Fruit fly (Drosophila melanogaster): ENCODE measurements around the gene REPTOR-BP.

The REPTOR-BP gene

dm6 chr2L:10246785-10247190, 17.1 kb upstream of the REPTOR-BP start, which contains the start of gene chico (continued):
- TF ChIP-seq CHES-1-like (GFP tag; optimal IDR thresholded peaks at IDR 0.05), result peak; percentile 18
- no peak for TF ChIP-seq CG8281 (tag; optimal IDR thresholded peaks at IDR 0.05)
- TF ChIP-seq CG8290 (GFP tag; optimal IDR thresholded peaks at IDR 0.05), result no peak
- TF ChIP-seq CG8290 (tag; optimal IDR thresholded peaks at IDR 0.05), result no peak
- no peak for TF ChIP-seq Rx (GFP tag; IDR thresholded peaks at IDR 0.05)
- TF ChIP-seq al (GFP tag; IDR thresholded peaks at IDR 0.05), result no peak
- TF ChIP-seq Dad (GFP tag; optimal IDR thresholded peaks at IDR 0.05), result no peak
- no peak for TF ChIP-seq zf30C (GFP tag; optimal IDR thresholded peaks at IDR 0.05)
- no peak for TF ChIP-seq lov (optimal IDR thresholded peaks at IDR 0.05)
- no peak for TF ChIP-seq lov (GFP tag; IDR thresholded peaks at IDR 0.05)
- no peak for TF ChIP-seq cas (GFP tag; IDR thresholded peaks at IDR 0.05)
- no peak for TF ChIP-seq CG12769 (tag; optimal IDR thresholded peaks at IDR 0.05)
- TF ChIP-seq fu2 (GFP tag; optimal IDR thresholded peaks at IDR 0.05), result no peak
- TF ChIP-seq dmrt11E (tag; optimal IDR thresholded peaks at IDR 0.05), result no peak
- TF ChIP-seq Med (GFP tag), result peak; percentile 83
- TF ChIP-seq CG9797 (GFP tag; optimal IDR thresholded peaks at IDR 0.05), result peak; percentile 53
- no peak for TF ChIP-seq tap (tag; optimal IDR thresholded peaks at IDR 0.05)
- no peak for TF ChIP-seq ERR (GFP tag; optimal IDR thresholded peaks at IDR 0.05)
- TF ChIP-seq CG1832 (GFP tag; optimal IDR thresholded peaks at IDR 0.05), result no peak
- 0 out of 2 replicates have a peak, but pooled peaks have one; percentile 12 for TF ChIP-seq Atf6 (GFP tag; IDR thresholded peaks at IDR 0.05)
- no peak for TF ChIP-seq Xrp1 (GFP tag; IDR thresholded peaks at IDR 0.05)
- TF ChIP-seq fd96Cb (tag; optimal IDR thresholded peaks at IDR 0.05), result no peak
- TF ChIP-seq Atf-2 (GFP tag; optimal IDR thresholded peaks at IDR 0.05), result no peak
- TF ChIP-seq CG32532 (GFP tag; IDR thresholded peaks at IDR 0.05), result no peak
- TF ChIP-seq CG10462 (GFP tag; optimal IDR thresholded peaks at IDR 0.05), result no peak
- TF ChIP-seq Max (GFP tag; optimal IDR thresholded peaks at IDR 0.05), result peak; percentile 23
- TF ChIP-seq CG16779 (GFP tag; IDR thresholded peaks at IDR 0.05), result no peak
- no peak; the same call in 2 of the 3 replicates for TF ChIP-seq so (GFP tag; IDR thresholded peaks at IDR 0.05)
- no peak for TF ChIP-seq CoRest (tag; optimal IDR thresholded peaks at IDR 0.05)
- TF ChIP-seq prd (optimal IDR thresholded peaks at IDR 0.05), result no peak
- TF ChIP-seq prd (GFP tag; IDR thresholded peaks at IDR 0.05), result no peak
- no peak for TF ChIP-seq H2.0 (GFP tag; IDR thresholded peaks at IDR 0.05)
- TF ChIP-seq nerfin-2 (GFP tag; IDR thresholded peaks at IDR 0.05; ENCODE audit: partially characterized antibody), result peak; percentile 58; the same call in 1 of the 2 replicates
- no peak for TF ChIP-seq Drgx (GFP tag; IDR thresholded peaks at IDR 0.05)
- no peak for TF ChIP-seq unpg (GFP tag; optimal IDR thresholded peaks at IDR 0.05)
- no peak for TF ChIP-seq CG4730 (GFP tag; IDR thresholded peaks at IDR 0.05)
- no peak for TF ChIP-seq dimm (GFP tag; IDR thresholded peaks at IDR 0.05)
- TF ChIP-seq CG13624 (GFP tag; optimal IDR thresholded peaks at IDR 0.05), result peak; percentile 68
- peak; percentile 43 for TF ChIP-seq phol (tag; optimal IDR thresholded peaks at IDR 0.05)
- TF ChIP-seq CG6254 (GFP tag; optimal IDR thresholded peaks at IDR 0.05), result no peak
- TF ChIP-seq CG3163 (GFP tag; optimal IDR thresholded peaks at IDR 0.05), result no peak
- TF ChIP-seq CG11093 (GFP tag; IDR thresholded peaks at IDR 0.05), result no peak
- TF ChIP-seq CG2116 (GFP tag; optimal IDR thresholded peaks at IDR 0.05), result peak; percentile 68
- peak; percentile 99 for TF ChIP-seq CG11560 (tag; IDR thresholded peaks at IDR 0.05)
- peak; percentile 42 for TF ChIP-seq her (GFP tag; optimal IDR thresholded peaks at IDR 0.05)
- TF ChIP-seq Dfd (GFP tag; optimal IDR thresholded peaks at IDR 0.05), result no peak
- peak; percentile 15 for TF ChIP-seq NC2β (GFP tag; optimal IDR thresholded peaks at IDR 0.05)
- no peak for TF ChIP-seq en (GFP tag; optimal IDR thresholded peaks at IDR 0.05)
- peak; percentile 53 for TF ChIP-seq CG17829 (tag; optimal IDR thresholded peaks at IDR 0.05)
- TF ChIP-seq C15 (GFP tag; IDR thresholded peaks at IDR 0.05), result no peak
- TF ChIP-seq knrl (GFP tag; IDR thresholded peaks at IDR 0.05; ENCODE audit: partially characterized antibody), result no peak; the same call in 2 of the 3 replicates
- no peak for TF ChIP-seq Xbp1 (GFP tag; optimal IDR thresholded peaks at IDR 0.05)
- no peak for TF ChIP-seq Ssrp (tag; optimal IDR thresholded peaks at IDR 0.05)
